Worm (Caenorhabditis elegans): ENCODE measurements around the gene mrp-8.

ce11 chrIII:12335400-12335994 is 32.5 kb upstream of the mrp-8 start:
- TF ChIP-seq rcor-1 (GFP tag; IDR thresholded peaks at IDR 0.05) (no peak), nhr-27 (tag; optimal IDR thresholded peaks at IDR 0.05) (no peak), rpc-1 (optimal IDR thresholded peaks at IDR 0.05) (no peak), rpc-1 (tag; optimal IDR thresholded peaks at IDR 0.05) (no peak), unc-62 (GFP tag; optimal IDR thresholded peaks at IDR 0.05) (no peak), ets-4 (GFP tag; optimal IDR thresholded peaks at IDR 0.05) (no peak), T07F8.4 (tag; optimal IDR thresholded peaks at IDR 0.05) (no peak), atf-7 (tag; optimal IDR thresholded peaks at IDR 0.05) (peak; percentile 31), ceh-79 (tag; optimal IDR thresholded peaks at IDR 0.05) (no peak)

All from whole organism, young adult.